Worm (Caenorhabditis elegans) whole organism, L4 larva: ENCODE measurements around the gene efa-6.
A peak's percentile ranks its signal among the peaks of the same experiment; 100 is the strongest.

Source experiments
- D1046.2 ChIP-seq: fragments of 200-800 bp; sonication (Bioruptor generic); IDR thresholded peaks from 2 replicates; pipeline ENCODE4 v1.3.6; 2022; ENCODE audit warnings: missing genetic modification characterization, missing compliant biosample characterization
- F26F4.8 ChIP-seq: fragments of 200-800 bp; sonication (Bioruptor generic); conservative IDR thresholded peaks from 2 replicates; pipeline ENCODE4 v1.3.6; 2022; ENCODE audit warnings: missing genetic modification characterization, missing compliant biosample characterization
- F44E2.7 ChIP-seq: fragments of 200-800 bp; sonication (Bioruptor generic); IDR thresholded peaks from 2 replicates; pipeline ENCODE4 v2.1.2; 2022; ENCODE audit warnings: missing genetic modification characterization, missing compliant biosample characterization
- F49E8.2 ChIP-seq: sonication (generic microtip); optimal IDR thresholded peaks from 2 replicates; lab custom pipeline; 2016; ENCODE audit warnings: missing compliant biosample characterization, mild to moderate bottlenecking, missing genetic modification characterization, borderline replicate concordance
- R02D3.7 ChIP-seq: fragments of 150-350 bp; sonication (generic microtip); optimal IDR thresholded peaks from 3 replicates; lab custom pipeline; 2014; ENCODE audit warnings: missing biosample characterization, missing genetic modification characterization
- T20F7.1 ChIP-seq: fragments of 200-800 bp; sonication (Bioruptor generic); optimal IDR thresholded peaks from 2 replicates; lab custom pipeline; 2018; ENCODE audit warnings: mild to moderate bottlenecking, missing genetic modification characterization, missing compliant biosample characterization
- Y48G9A.11 ChIP-seq: fragments of 200-800 bp; sonication (Bioruptor generic); IDR thresholded peaks from 2 replicates; pipeline ENCODE4 v1.3.6; 2022; ENCODE audit warnings: missing genetic modification reagents, missing genetic modification characterization, missing compliant biosample characterization
- arid-1 ChIP-seq: fragments of 200-800 bp; sonication (Bioruptor generic); conservative IDR thresholded peaks from 2 replicates; pipeline ENCODE4 v1.3.6; 2022; ENCODE audit warnings: missing genetic modification reagents, missing genetic modification characterization, missing compliant biosample characterization
- attf-4 ChIP-seq: sonication (generic microtip); optimal IDR thresholded peaks from 3 replicates; lab custom pipeline; 2017; ENCODE audit warnings: missing biosample characterization, missing genetic modification characterization
- ceh-20 ChIP-seq: fragments of 200-800 bp; sonication (Bioruptor generic); IDR thresholded peaks from 2 replicates; pipeline ENCODE4 v1.3.6; 2022; ENCODE audit warnings: missing genetic modification reagents, missing genetic modification characterization, missing compliant biosample characterization
- ceh-32 ChIP-seq: sonication (generic microtip); optimal IDR thresholded peaks from 2 replicates; lab custom pipeline; 2016; ENCODE audit warnings: mild to moderate bottlenecking, missing genetic modification characterization, missing compliant biosample characterization; ENCODE audit not compliant: poor library complexity
- daf-12 ChIP-seq: fragments of 150-350 bp; optimal IDR thresholded peaks from 2 replicates; lab custom pipeline; 2014; ENCODE audit warnings: missing biosample characterization, missing genetic modification reagents, missing genetic modification characterization
- daf-8 ChIP-seq: fragments of 200-800 bp; sonication (Bioruptor generic); IDR thresholded peaks from 2 replicates; pipeline ENCODE4 v1.3.6; 2022; ENCODE audit warnings: missing genetic modification characterization, missing compliant biosample characterization
- dmd-9 ChIP-seq: fragments of 200-800 bp; sonication (Bioruptor generic); IDR thresholded peaks from 2 replicates; pipeline ENCODE4 v1.3.6; 2022; ENCODE audit warnings: missing genetic modification reagents, missing genetic modification characterization, missing compliant biosample characterization
- dpl-1 ChIP-seq: fragments of 150-350 bp; optimal IDR thresholded peaks from 2 replicates; lab custom pipeline; 2014; ENCODE audit warnings: missing biosample characterization, missing genetic modification reagents, missing genetic modification characterization
- duxl-1 ChIP-seq: sonication (generic microtip); optimal IDR thresholded peaks from 2 replicates; lab custom pipeline; 2016; ENCODE audit warnings: mild to moderate bottlenecking, missing genetic modification characterization, moderate library complexity, missing compliant biosample characterization; ENCODE audit not compliant: poor library complexity
- dve-1 ChIP-seq: sonication (generic microtip); optimal IDR thresholded peaks from 2 replicates; lab custom pipeline; 2017; ENCODE audit warnings: antibody characterized with exemption, mild to moderate bottlenecking, missing genetic modification characterization, missing compliant biosample characterization; ENCODE audit not compliant: insufficient read depth
- gei-8 ChIP-seq: fragments of 200-800 bp; sonication (Bioruptor generic); optimal IDR thresholded peaks from 2 replicates; lab custom pipeline; 2018; ENCODE audit warnings: mild to moderate bottlenecking, missing genetic modification characterization, missing compliant biosample characterization
- lim-7 ChIP-seq: fragments of 200-800 bp; sonication (Bioruptor generic); IDR thresholded peaks from 2 replicates; pipeline ENCODE4 v1.3.6; 2022; ENCODE audit warnings: missing genetic modification characterization, missing compliant biosample characterization
- lin-15B ChIP-seq: fragments of 150-350 bp; sonication (generic microtip); optimal IDR thresholded peaks from 3 replicates; lab custom pipeline; 2014; ENCODE audit warnings: missing biosample characterization, missing genetic modification characterization
- lin-29 ChIP-seq: fragments of 200-800 bp; sonication (Bioruptor generic); IDR thresholded peaks from 2 replicates; pipeline ENCODE4 v1.3.6; 2022; ENCODE audit warnings: missing genetic modification reagents, missing genetic modification characterization, missing compliant biosample characterization
- lin-39 ChIP-seq: fragments of 150-350 bp; optimal IDR thresholded peaks from 2 replicates; lab custom pipeline; 2014; ENCODE audit warnings: missing biosample characterization, missing genetic modification reagents, missing genetic modification characterization
- lir-3 ChIP-seq: sonication (generic microtip); optimal IDR thresholded peaks from 2 replicates; lab custom pipeline; 2016; ENCODE audit warnings: mild to moderate bottlenecking, missing genetic modification characterization, missing compliant biosample characterization
- lsy-2 ChIP-seq, 2 experiments: fragments of 150-350 bp in 1 of 2; sonication (generic microtip) in 1 of 2; optimal IDR thresholded peaks; 2 replicates each; lab custom pipeline; 2014 to 2017; ENCODE audit warnings: missing biosample characterization in 2 of 2, missing genetic modification characterization in 2 of 2
- mdl-1 ChIP-seq, 2 experiments: fragments of 150-350 bp in 1 of 2; sonication (generic microtip) in 1 of 2; optimal IDR thresholded peaks; 2 replicates each; lab custom pipeline; 2014 to 2017; ENCODE audit warnings: missing biosample characterization in 2 of 2, missing genetic modification characterization in 2 of 2
- mxl-2 ChIP-seq: fragments of 200-800 bp; sonication (Bioruptor generic); conservative IDR thresholded peaks from 2 replicates; pipeline ENCODE4 v1.3.6; 2022; ENCODE audit warnings: missing genetic modification reagents, missing genetic modification characterization, missing compliant biosample characterization
- mxl-3 ChIP-seq: fragments of 200-800 bp; sonication (Bioruptor generic); optimal IDR thresholded peaks from 2 replicates; lab custom pipeline; 2018; ENCODE audit warnings: mild to moderate bottlenecking, missing genetic modification characterization, missing compliant biosample characterization
- nhr-10 ChIP-seq: fragments of 150-350 bp; optimal IDR thresholded peaks from 2 replicates; lab custom pipeline; 2014; ENCODE audit warnings: missing biosample characterization, missing genetic modification characterization
- nhr-102 ChIP-seq: sonication (generic microtip); optimal IDR thresholded peaks from 2 replicates; lab custom pipeline; 2016; ENCODE audit warnings: mild to moderate bottlenecking, missing genetic modification characterization, moderate library complexity, missing compliant biosample characterization
- nhr-111 ChIP-seq: fragments of 200-800 bp; sonication (Bioruptor generic); optimal IDR thresholded peaks from 2 replicates; lab custom pipeline; 2018; ENCODE audit warnings: mild to moderate bottlenecking, missing genetic modification characterization, missing compliant biosample characterization
- nhr-237 ChIP-seq: sonication (generic microtip); optimal IDR thresholded peaks from 2 replicates; lab custom pipeline; 2017; ENCODE audit warnings: missing biosample characterization, missing genetic modification characterization
- nhr-28 ChIP-seq: fragments of 150-350 bp; optimal IDR thresholded peaks from 2 replicates; lab custom pipeline; 2014; ENCODE audit warnings: missing biosample characterization, missing genetic modification characterization
- nhr-41 ChIP-seq: fragments of 200-800 bp; sonication (Bioruptor generic); IDR thresholded peaks from 2 replicates; pipeline ENCODE4 v1.3.6; 2022; ENCODE audit warnings: missing genetic modification reagents, missing genetic modification characterization, missing compliant biosample characterization
- nhr-48 ChIP-seq: sonication (generic microtip); optimal IDR thresholded peaks from 2 replicates; lab custom pipeline; 2016; ENCODE audit warnings: mild to moderate bottlenecking, missing genetic modification characterization, missing compliant biosample characterization
- nhr-6 ChIP-seq: fragments of 150-350 bp; optimal IDR thresholded peaks from 2 replicates; lab custom pipeline; 2014; ENCODE audit warnings: missing biosample characterization, missing genetic modification characterization
- pha-4 ChIP-seq, 2 experiments: fragments of 150-350 bp in 1 of 2; fragments of 200-800 bp in 1 of 2; sonication (Bioruptor generic) in 1 of 2; IDR thresholded peaks in 1 of 2; optimal IDR thresholded peaks in 1 of 2; 2 replicates each; pipeline versions ENCODE4 v1.3.6 to Lab custom; 2014 to 2022; ENCODE audit warnings: missing genetic modification characterization in 2 of 2, missing genetic modification reagents in 2 of 2, missing biosample characterization in 1 of 2, missing compliant biosample characterization in 1 of 2
- php-3 ChIP-seq: fragments of 200-800 bp; sonication (Bioruptor generic); IDR thresholded peaks from 2 replicates; pipeline ENCODE4 v1.3.6; 2022; ENCODE audit warnings: missing genetic modification reagents, missing genetic modification characterization, missing compliant biosample characterization
- rbr-2 ChIP-seq: sonication (generic microtip); optimal IDR thresholded peaks from 2 replicates; lab custom pipeline; 2016; ENCODE audit warnings: missing genotype, missing genetic modification characterization, missing compliant biosample characterization
- set-16 ChIP-seq: fragments of 200-800 bp; sonication (Bioruptor generic); IDR thresholded peaks from 2 replicates; pipeline ENCODE4 v1.3.6; 2022; ENCODE audit warnings: missing genetic modification reagents, missing genetic modification characterization, missing compliant biosample characterization
- tag-97 ChIP-seq: fragments of 200-800 bp; sonication (Bioruptor generic); IDR thresholded peaks from 2 replicates; pipeline ENCODE4 v1.3.6; 2022; ENCODE audit warnings: missing genetic modification characterization, missing compliant biosample characterization
- unc-130 ChIP-seq: sonication (generic microtip); optimal IDR thresholded peaks from 2 replicates; lab custom pipeline; 2016; ENCODE audit warnings: missing genetic modification reagents, missing genetic modification characterization, missing compliant biosample characterization
- unc-39 ChIP-seq: sonication (generic microtip); optimal IDR thresholded peaks from 2 replicates; lab custom pipeline; 2017; ENCODE audit warnings: missing biosample characterization, missing genetic modification characterization
- unc-62 ChIP-seq, 3 experiments: fragments of 150-350 bp in 1 of 3; sonication (generic microtip); optimal IDR thresholded peaks in 2 of 3; peaks in 1 of 3; 1 replicate in 1 of 3; 2 replicates in 2 of 3; lab custom pipeline; 2014 to 2017; ENCODE audit warnings: missing biosample characterization in 3 of 3, missing genetic modification characterization in 3 of 3, missing genetic modification reagents in 3 of 3, missing genotype in 1 of 3
- ztf-11 ChIP-seq: fragments of 150-350 bp; optimal IDR thresholded peaks from 2 replicates; lab custom pipeline; 2014; ENCODE audit warnings: missing biosample characterization, missing genetic modification characterization
- ztf-7 ChIP-seq: fragments of 150-350 bp; optimal IDR thresholded peaks from 2 replicates; lab custom pipeline; 2014; ENCODE audit warnings: missing biosample characterization, missing genetic modification characterization

The efa-6 gene

DNA sequence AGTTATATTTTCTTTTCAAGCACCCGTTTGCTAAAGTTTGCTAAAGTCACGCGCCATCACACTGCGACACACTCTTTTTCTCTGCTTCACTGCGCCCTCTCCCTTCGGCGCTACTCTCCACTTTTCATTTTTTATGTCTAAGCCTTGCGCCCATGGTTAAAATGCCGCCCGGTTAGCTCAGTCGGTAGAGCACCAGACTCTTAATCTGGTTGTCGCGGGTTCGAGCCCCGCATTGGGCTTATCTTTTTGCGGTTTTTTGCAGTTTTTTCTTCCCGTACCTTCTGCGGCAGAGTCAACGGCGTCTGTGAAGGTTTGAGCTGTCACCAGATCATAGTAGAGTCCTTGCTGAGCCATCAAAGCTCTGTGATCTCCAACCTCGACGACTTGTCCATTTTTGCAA lies 19.9 kb downstream of the efa-6 start (continued):
- TF ChIP-seq lir-3, result peak; percentile 13
- peak; percentile 43; the same call in 1 of the 2 replicates for TF ChIP-seq lin-29 (GFP tag; lab: Robert Waterston, UW)
- TF ChIP-seq D1046.2 (GFP tag; lab: Robert Waterston, UW), result peak; percentile 90
- peak; percentile 61 for TF ChIP-seq set-16 (GFP tag; lab: Robert Waterston, UW)
- peak; percentile 94 for TF ChIP-seq pha-4 (GFP tag; IDR thresholded peaks at IDR 0.05; lab: Robert Waterston, UW)
- no peak for TF ChIP-seq pha-4 (tag; optimal IDR thresholded peaks at IDR 0.05; lab: Kevin White, UChicago)

- TF ChIP-seq lin-15B (tag; lab: Kevin White, UChicago) (no peak), ztf-7 (tag; lab: Kevin White, UChicago) (no peak), R02D3.7 (tag; lab: Kevin White, UChicago) (no peak), gei-8 (no peak), unc-39 (no peak), nhr-48 (tag; lab: Kevin White, UChicago) (no peak), dve-1 (tag; lab: Kevin White, UChicago) (no peak), nhr-6 (no peak), dpl-1 (GFP tag; lab: Kevin White, UChicago) (no peak), ztf-11 (no peak), pha-4 (GFP tag; IDR thresholded peaks at IDR 0.05; lab: Robert Waterston, UW) (no peak), pha-4 (tag; optimal IDR thresholded peaks at IDR 0.05; lab: Kevin White, UChicago) (no peak), lim-7 (GFP tag; lab: Robert Waterston, UW) (no peak), nhr-102 (tag; lab: Kevin White, UChicago) (no peak), nhr-111 (no peak), nhr-10 (tag; lab: Kevin White, UChicago) (no peak), lsy-2 (tag; optimal IDR thresholded peaks at IDR 0.05; lab: Kevin White, UChicago) (no peak), mxl-3 (GFP tag; lab: Kevin White, UChicago) (no peak), ceh-32 (tag; lab: Kevin White, UChicago) (no peak), T20F7.1 (no peak)
Measured at ce11 chrIV:12590373-12590772, 24.2 kb downstream of the efa-6 start, which contains the start of gene cul-6. Gene cul-6, minus strand, starts transcription at chrIV:12590451.

DNA sequence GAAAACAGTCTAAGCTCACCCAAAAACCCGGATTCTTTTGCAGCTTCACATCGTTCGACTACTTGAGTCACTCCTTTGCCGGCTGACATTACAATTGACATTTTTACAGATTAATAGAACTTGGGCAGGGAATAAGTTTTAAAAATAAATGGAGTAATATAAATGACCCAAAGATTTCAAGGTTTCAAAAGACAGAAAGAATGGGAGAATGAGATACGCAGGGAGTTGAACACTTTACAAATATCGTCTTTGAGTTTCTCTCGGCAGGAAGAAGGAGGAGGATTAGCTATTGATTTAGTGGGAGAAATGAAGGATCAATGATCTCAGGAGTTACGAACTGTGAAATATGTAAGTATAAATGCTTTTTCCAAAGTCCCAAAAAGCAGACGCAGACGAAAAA lies 28.6 kb downstream of the efa-6 start, which contains the start of gene K08E7.8:
K08E7.8 (minus strand) TSS at position 101 of the 400 bp plus-strand sequence.
- no peak for TF ChIP-seq pha-4 (GFP tag; IDR thresholded peaks at IDR 0.05; lab: Robert Waterston, UW)
- TF ChIP-seq pha-4 (tag; optimal IDR thresholded peaks at IDR 0.05; lab: Kevin White, UChicago), result no peak
- no peak for TF ChIP-seq dmd-9 (GFP tag; lab: Robert Waterston, UW)
- no peak for TF ChIP-seq mxl-3 (GFP tag; lab: Kevin White, UChicago)
- no peak for TF ChIP-seq duxl-1
- TF ChIP-seq ceh-20, result no peak

DNA sequence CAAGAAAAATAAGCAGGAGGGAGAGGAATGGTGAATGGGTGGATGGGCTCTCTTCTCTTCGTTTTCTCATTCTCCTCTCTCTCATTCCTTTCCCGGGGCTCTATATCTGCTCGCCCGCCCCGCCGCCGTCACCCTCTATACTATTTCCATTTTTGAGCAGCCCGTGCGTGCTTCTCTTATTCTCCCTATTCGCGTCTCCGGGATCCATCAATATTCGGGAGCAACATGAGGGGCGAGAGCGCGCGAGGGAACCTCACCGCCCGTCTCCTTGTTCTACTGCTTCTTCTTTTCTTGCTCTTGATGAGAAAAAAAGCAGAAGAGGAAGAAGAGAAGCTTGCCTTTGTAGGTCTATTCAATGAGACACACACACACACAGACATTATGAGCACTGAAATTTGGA lies 30.4 kb downstream of the efa-6 start:
- TF ChIP-seq nhr-41 (GFP tag; lab: Robert Waterston, UW) (no peak), F26F4.8 (GFP tag; lab: Robert Waterston, UW) (no peak), T20F7.1 (no peak), unc-130 (GFP tag; lab: Kevin White, UChicago) (no peak), nhr-6 (no peak), lin-29 (GFP tag; lab: Robert Waterston, UW) (no peak), mdl-1 (tag; optimal IDR thresholded peaks at IDR 0.05; lab: Kevin White, UChicago) (peak in 1 of 2 experiments; percentile 2), F49E8.2 (tag; lab: Kevin White, UChicago) (no peak), lir-3 (no peak), mxl-2 (GFP tag; lab: Robert Waterston, UW) (no peak), daf-8 (GFP tag; lab: Robert Waterston, UW) (no peak), lin-39 (no peak), Y48G9A.11 (GFP tag; lab: Robert Waterston, UW) (no peak), unc-62 (GFP tag; optimal IDR thresholded peaks at IDR 0.05 in 1 of 2; lab: Kevin White, UChicago) (no peak), unc-62 (tag; optimal IDR thresholded peaks at IDR 0.05; lab: Kevin White, UChicago) (no peak), mxl-3 (GFP tag; lab: Kevin White, UChicago) (no peak), daf-12 (tag; lab: Kevin White, UChicago) (no peak), attf-4 (tag; lab: Kevin White, UChicago) (no peak), tag-97 (no peak), php-3 (no peak), arid-1 (GFP tag; lab: Robert Waterston, UW) (no peak), rbr-2 (peak; percentile 67), nhr-237 (no peak), nhr-28 (no peak), ceh-32 (tag; lab: Kevin White, UChicago) (no peak), F44E2.7 (no peak)
